Fruit fly (Drosophila melanogaster): Measurements from ENCODE around the gene CG4558.

The CG4558 gene

DNA sequence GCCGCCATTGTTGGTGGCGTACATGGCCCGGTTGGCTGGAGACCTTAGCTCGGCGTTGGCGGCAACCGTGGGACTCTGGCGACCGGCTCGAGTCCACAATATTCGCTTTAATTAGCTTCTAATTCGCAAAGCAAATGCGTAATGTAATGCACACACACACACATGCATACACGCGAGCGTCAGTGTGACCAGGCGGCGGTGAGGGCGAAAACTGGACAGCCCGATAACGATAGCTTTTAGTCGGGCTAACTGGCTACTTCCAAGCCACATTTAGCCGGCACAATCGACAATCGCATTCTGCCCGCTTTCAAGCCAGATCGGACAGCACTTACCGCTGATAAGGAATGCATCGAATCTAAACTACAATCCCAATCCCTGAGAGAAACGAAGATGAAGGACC, 28.9 kb upstream of the CG4558 start, which contains the start of the genes Nf-YC and xit (continued):
- TF ChIP-seq Chrac-16 (GFP tag; optimal IDR thresholded peaks at IDR 0.05) = no peak
- peak; percentile 37; the same call in 1 of the 3 replicates for TF ChIP-seq CG14860 (GFP tag; IDR thresholded peaks at IDR 0.05; ENCODE audit: partially characterized antibody)
- no peak for TF ChIP-seq Kr (GFP tag; optimal IDR thresholded peaks at IDR 0.05)
- TF ChIP-seq sens-2 (GFP tag; IDR thresholded peaks at IDR 0.05) = no peak
- no peak for TF ChIP-seq org-1 (GFP tag; optimal IDR thresholded peaks at IDR 0.05)
- no peak for TF ChIP-seq schlank (tag; optimal IDR thresholded peaks at IDR 0.05)
- TF ChIP-seq zf30C (GFP tag; optimal IDR thresholded peaks at IDR 0.05) = no peak
- TF ChIP-seq rib (GFP tag; IDR thresholded peaks at IDR 0.05) = no peak
- no peak for TF ChIP-seq emc (GFP tag; optimal IDR thresholded peaks at IDR 0.05)
- TF ChIP-seq Ets65A (GFP tag) = no peak
- no peak for TF ChIP-seq zen (tag; optimal IDR thresholded peaks at IDR 0.05)
- no peak for TF ChIP-seq salm (tag; optimal IDR thresholded peaks at IDR 0.05)
- TF ChIP-seq toy (GFP tag; IDR thresholded peaks at IDR 0.05) = no peak
- no peak for TF ChIP-seq CG9215 (GFP tag; IDR thresholded peaks at IDR 0.05)
- TF ChIP-seq al (GFP tag; IDR thresholded peaks at IDR 0.05) = no peak
- peak; percentile 92 for TF ChIP-seq CG17802 (tag; optimal IDR thresholded peaks at IDR 0.05)
- no peak for TF ChIP-seq CG8944 (GFP tag; optimal IDR thresholded peaks at IDR 0.05)
- TF ChIP-seq CG17361 (GFP tag; IDR thresholded peaks at IDR 0.05) = no peak
- TF ChIP-seq Usf (GFP tag; optimal IDR thresholded peaks at IDR 0.05) = no peak
- TF ChIP-seq gsb (GFP tag; IDR thresholded peaks at IDR 0.05) = no peak
- TF ChIP-seq Nf-YA (GFP tag; IDR thresholded peaks at IDR 0.05) = no peak
- TF ChIP-seq trh (GFP tag; optimal IDR thresholded peaks at IDR 0.05) = no peak
- no peak for TF ChIP-seq HLH54F (GFP tag; optimal IDR thresholded peaks at IDR 0.05)
- no peak for TF ChIP-seq stc (GFP tag; IDR thresholded peaks at IDR 0.05)
- TF ChIP-seq cad (GFP tag; optimal IDR thresholded peaks at IDR 0.05) = no peak
- no peak for TF ChIP-seq TFAM (GFP tag; optimal IDR thresholded peaks at IDR 0.05)
- TF ChIP-seq CG11504 (tag; optimal IDR thresholded peaks at IDR 0.05) = no peak
- no peak for TF ChIP-seq slbo (GFP tag; IDR thresholded peaks at IDR 0.05)
- TF ChIP-seq lbe (GFP tag; optimal IDR thresholded peaks at IDR 0.05) = no peak
- no peak for TF ChIP-seq CG1529 (GFP tag; optimal IDR thresholded peaks at IDR 0.05)
- no peak for TF ChIP-seq CG10321 (GFP tag; IDR thresholded peaks at IDR 0.05)
- TF ChIP-seq CG12659 (GFP tag; optimal IDR thresholded peaks at IDR 0.05) = no peak
- TF ChIP-seq cwo (GFP tag; optimal IDR thresholded peaks at IDR 0.05) = no peak
- TF ChIP-seq HLH4C (GFP tag; IDR thresholded peaks at IDR 0.05; ENCODE audit: partially characterized antibody) = peak; percentile 67
- TF ChIP-seq B-H1 (GFP tag; IDR thresholded peaks at IDR 0.05) = no peak
- no peak for TF ChIP-seq CG1792 (GFP tag; optimal IDR thresholded peaks at IDR 0.05)
- no peak for TF ChIP-seq CG5245 (GFP tag; optimal IDR thresholded peaks at IDR 0.05)
- TF ChIP-seq CG17385 (GFP tag; optimal IDR thresholded peaks at IDR 0.05) = no peak
- no peak for TF ChIP-seq CG1602 (GFP tag; optimal IDR thresholded peaks at IDR 0.05)
- TF ChIP-seq bcd (GFP tag; optimal IDR thresholded peaks at IDR 0.05) = no peak
- TF ChIP-seq CG6683 (GFP tag; optimal IDR thresholded peaks at IDR 0.05) = no peak
- TF ChIP-seq CG14441 (GFP tag; IDR thresholded peaks at IDR 0.05) = no peak
- TF ChIP-seq bigmax (GFP tag; optimal IDR thresholded peaks at IDR 0.05) = no peak
- no peak for TF ChIP-seq CG6854 (GFP tag; optimal IDR thresholded peaks at IDR 0.05)
- TF ChIP-seq CG9932 (GFP tag; IDR thresholded peaks at IDR 0.05) = peak; percentile 69
- no peak for TF ChIP-seq CG1647 (GFP tag; optimal IDR thresholded peaks at IDR 0.05)
- TF ChIP-seq Ada2b (GFP tag; IDR thresholded peaks at IDR 0.05) = no peak
- peak; percentile 33 for TF ChIP-seq mam (GFP tag; optimal IDR thresholded peaks at IDR 0.05)
- TF ChIP-seq CG3407 (GFP tag; optimal IDR thresholded peaks at IDR 0.05) = no peak
- TF ChIP-seq CG5180 (GFP tag; optimal IDR thresholded peaks at IDR 0.05) = no peak
- no peak for TF ChIP-seq CG15696 (tag; optimal IDR thresholded peaks at IDR 0.05)
- no peak; the same call in 1 of the 2 replicates for TF ChIP-seq lmd (GFP tag; IDR thresholded peaks at IDR 0.05)
- TF ChIP-seq Dp (GFP tag; optimal IDR thresholded peaks at IDR 0.05) = peak; percentile 57

All from whole organism, embryonic.